Fruit fly (Drosophila melanogaster) whole organism, embryonic: ENCODE results near the gene CG12477.
A peak's percentile ranks its signal among the peaks of the same experiment; 100 is the strongest.

Experiments used
- Adf1 ChIP-seq: fragments of 200-800 bp; sonication (Bioruptor generic); IDR thresholded peaks from 2 replicates; pipeline ENCODE4 v1.3.6; 2022; ENCODE audit warnings: missing biosample characterization, missing genetic modification characterization
- BtbVII ChIP-seq: fragments of 200-800 bp; sonication (Bioruptor generic); optimal IDR thresholded peaks from 3 replicates; lab custom pipeline; 2017; ENCODE audit warnings: missing biosample characterization, mild to moderate bottlenecking, missing genetic modification characterization
- CG10147 ChIP-seq: fragments of 200-800 bp; sonication (Bioruptor generic); optimal IDR thresholded peaks from 2 replicates; lab custom pipeline; 2019; ENCODE audit warnings: missing biosample characterization, mild to moderate bottlenecking, missing genetic modification characterization, moderate library complexity
- CG10321 ChIP-seq: fragments of 200-800 bp; sonication (Bioruptor generic); IDR thresholded peaks from 2 replicates; pipeline ENCODE4 v1.3.6; 2022; ENCODE audit warnings: missing biosample characterization, missing genetic modification characterization
- CG11456 ChIP-seq: fragments of 200-800 bp; sonication (Bioruptor generic); IDR thresholded peaks from 3 replicates; pipeline ENCODE4 v1.3.6; 2022; ENCODE audit warnings: missing biosample characterization, missing genetic modification characterization
- CG11723 ChIP-seq: fragments of 200-800 bp; sonication (Bioruptor generic); optimal IDR thresholded peaks from 2 replicates; lab custom pipeline; 2017; ENCODE audit warnings: missing biosample characterization, mild to moderate bottlenecking, missing genetic modification characterization
- CG12769 ChIP-seq: fragments of 200-800 bp; sonication (Bioruptor generic); optimal IDR thresholded peaks from 2 replicates; lab custom pipeline; 2019; ENCODE audit warnings: missing biosample characterization, mild to moderate bottlenecking, missing genetic modification characterization, moderate library complexity
- CG15269 ChIP-seq: fragments of 200-800 bp; sonication (Bioruptor generic); optimal IDR thresholded peaks from 2 replicates; lab custom pipeline; 2018; ENCODE audit warnings: missing biosample characterization, mild to moderate bottlenecking, missing genetic modification characterization, moderate library complexity
- CG15514 ChIP-seq: fragments of 200-800 bp; sonication (Bioruptor generic); optimal IDR thresholded peaks from 3 replicates; lab custom pipeline; 2017; ENCODE audit warnings: missing biosample characterization, missing genetic modification characterization, mild to moderate bottlenecking, moderate library complexity, missing genetic modification reagents
- CG17829 ChIP-seq: fragments of 200-800 bp; optimal IDR thresholded peaks from 2 replicates; lab custom pipeline; 2019; ENCODE audit warnings: missing biosample characterization, mild to moderate bottlenecking, missing genetic modification characterization, moderate library complexity
- CG1792 ChIP-seq: fragments of 200-800 bp; sonication (Bioruptor generic); optimal IDR thresholded peaks from 2 replicates; lab custom pipeline; 2016; ENCODE audit warnings: missing biosample characterization, missing genetic modification characterization
- CG31388 ChIP-seq: fragments of 200-800 bp; sonication (Bioruptor generic); optimal IDR thresholded peaks from 2 replicates; lab custom pipeline; 2016; ENCODE audit warnings: missing biosample characterization, missing genetic modification characterization
- CG32532 ChIP-seq: fragments of 200-800 bp; sonication (Bioruptor generic); IDR thresholded peaks from 2 replicates; pipeline ENCODE4 v1.3.6; 2022; ENCODE audit warnings: missing biosample characterization, missing genetic modification characterization
- CG3726 ChIP-seq: fragments of 200-800 bp; sonication (Bioruptor generic); IDR thresholded peaks from 3 replicates; pipeline ENCODE4, ENCODE4 v1.3.6; 2022; ENCODE audit warnings: missing biosample characterization, missing genetic modification characterization
- CG3847 ChIP-seq: fragments of 200-800 bp; sonication (Bioruptor generic); IDR thresholded peaks from 2 replicates; pipeline ENCODE4 v1.3.6; 2022; ENCODE audit warnings: missing biosample characterization, missing genetic modification characterization
- CG4328 ChIP-seq: fragments of 200-800 bp; sonication (Bioruptor generic); optimal IDR thresholded peaks from 3 replicates; lab custom pipeline; 2017; ENCODE audit warnings: missing biosample characterization, missing genetic modification reagents, missing genetic modification characterization
- CG4820 ChIP-seq: fragments of 200-800 bp; sonication (Bioruptor generic); optimal IDR thresholded peaks from 3 replicates; lab custom pipeline; 2016; ENCODE audit warnings: missing biosample characterization, missing genetic modification characterization
- CG6175 ChIP-seq: fragments of 200-800 bp; sonication (Bioruptor generic); IDR thresholded peaks from 3 replicates; pipeline ENCODE4 v1.3.6; 2022; ENCODE audit warnings: missing biosample characterization, missing genetic modification characterization
- CG6791 ChIP-seq: fragments of 200-800 bp; sonication (Bioruptor generic); IDR thresholded peaks from 3 replicates; pipeline ENCODE4 v1.3.6; 2022; ENCODE audit warnings: missing biosample characterization, missing genetic modification characterization; ENCODE audit not compliant: partially characterized antibody
- CG7357 ChIP-seq: fragments of 200-800 bp; sonication (Bioruptor generic); IDR thresholded peaks from 3 replicates; pipeline ENCODE4 v1.3.6; 2022; ENCODE audit warnings: missing biosample characterization, missing genetic modification characterization
- Elba2 ChIP-seq: fragments of 200-800 bp; sonication (Bioruptor generic); optimal IDR thresholded peaks from 3 replicates; lab custom pipeline; 2016; ENCODE audit warnings: missing biosample characterization, missing genetic modification characterization
- Hr78 ChIP-seq, 2 experiments: fragments of 200-800 bp in 1 of 2; fragments of >200 bp in 1 of 2; sonication (Bioruptor generic) in 1 of 2; optimal IDR thresholded peaks; 2 replicates each; lab custom pipeline; 2017 to 2019; ENCODE audit warnings: missing biosample characterization in 2 of 2, missing genetic modification characterization in 2 of 2, mild to moderate bottlenecking in 1 of 2, moderate library complexity in 1 of 2
- Nf-YB ChIP-seq: fragments of 200-800 bp; sonication (Bioruptor generic); optimal IDR thresholded peaks from 3 replicates; lab custom pipeline; 2019; ENCODE audit warnings: missing biosample characterization, mild to moderate bottlenecking, missing genetic modification characterization, moderate library complexity
- Sry-δ ChIP-seq: fragments of 200-800 bp; sonication (Bioruptor generic); optimal IDR thresholded peaks from 2 replicates; lab custom pipeline; 2016; ENCODE audit warnings: missing biosample characterization, missing genetic modification characterization
- Taf1 ChIP-seq: fragments of 200-800 bp; sonication (Bioruptor generic); IDR thresholded peaks from 2 replicates; pipeline ENCODE4 v1.3.6; 2022; ENCODE audit warnings: missing biosample characterization, missing genetic modification characterization
- Tbp ChIP-seq: fragments of >200 bp; optimal IDR thresholded peaks from 2 replicates; lab custom pipeline; 2018; ENCODE audit warnings: missing biosample characterization, missing genetic modification characterization
- Trl ChIP-seq, 3 experiments: fragments of >200 bp in 2 of 3; fragments of 200-800 bp in 1 of 3; sonication (Bioruptor generic) in 1 of 3; optimal IDR thresholded peaks; 2 replicates in 1 of 3; 3 replicates in 2 of 3; lab custom pipeline; 2016 to 2017; ENCODE audit warnings: missing biosample characterization in 1 of 3, missing genetic modification characterization in 1 of 3
- Xbp1 ChIP-seq: fragments of 200-800 bp; sonication (Bioruptor generic); optimal IDR thresholded peaks from 3 replicates; lab custom pipeline; 2016; ENCODE audit warnings: missing biosample characterization, mild to moderate bottlenecking, missing genetic modification characterization
- chn ChIP-seq: fragments of 200-800 bp; sonication (Bioruptor generic); optimal IDR thresholded peaks from 2 replicates; lab custom pipeline; 2016; ENCODE audit warnings: missing biosample characterization, missing genetic modification characterization
- crol ChIP-seq: fragments of 200-800 bp; sonication (Bioruptor generic); IDR thresholded peaks from 2 replicates; pipeline ENCODE4 v1.3.6; 2022; ENCODE audit warnings: missing biosample characterization, missing genetic modification characterization
- dmrt11E ChIP-seq: fragments of 200-800 bp; sonication (Bioruptor generic); optimal IDR thresholded peaks from 3 replicates; lab custom pipeline; 2018; ENCODE audit warnings: missing biosample characterization, mild to moderate bottlenecking, missing genetic modification characterization, moderate library complexity
- eve ChIP-seq, 2 experiments: fragments of >200 bp; optimal IDR thresholded peaks; 2 replicates each; lab custom pipeline; 2017; ENCODE audit warnings: missing biosample characterization in 2 of 2, missing genetic modification characterization in 2 of 2
- fd96Cb ChIP-seq: fragments of 200-800 bp; sonication (Bioruptor generic); optimal IDR thresholded peaks from 2 replicates; lab custom pipeline; 2018; ENCODE audit warnings: missing biosample characterization, mild to moderate bottlenecking, missing genetic modification characterization, moderate library complexity
- grau ChIP-seq: fragments of 200-800 bp; optimal IDR thresholded peaks from 3 replicates; lab custom pipeline; 2019; ENCODE audit warnings: missing biosample characterization, mild to moderate bottlenecking, missing genetic modification characterization, moderate library complexity
- h ChIP-seq: fragments of >200 bp; optimal IDR thresholded peaks from 2 replicates; lab custom pipeline; 2017
- jing ChIP-seq: fragments of 200-800 bp; sonication (Bioruptor generic); optimal IDR thresholded peaks from 2 replicates; lab custom pipeline; 2018; ENCODE audit warnings: missing biosample characterization, mild to moderate bottlenecking, missing genetic modification characterization
- jumu ChIP-seq: fragments of 200-800 bp; sonication (Bioruptor generic); optimal IDR thresholded peaks from 3 replicates; lab custom pipeline; 2016; ENCODE audit warnings: missing biosample characterization, missing genetic modification characterization
- klu ChIP-seq: fragments of 200-800 bp; sonication (Bioruptor generic); IDR thresholded peaks from 2 replicates; pipeline ENCODE4 v1.3.6; 2022; ENCODE audit warnings: missing biosample characterization, missing genetic modification characterization
- nmo ChIP-seq: fragments of 200-800 bp; sonication (Bioruptor generic); optimal IDR thresholded peaks from 2 replicates; lab custom pipeline; 2018; ENCODE audit warnings: missing biosample characterization, mild to moderate bottlenecking, missing genetic modification characterization, moderate library complexity
- phol ChIP-seq: fragments of 200-800 bp; sonication (Bioruptor generic); optimal IDR thresholded peaks from 3 replicates; lab custom pipeline; 2018; ENCODE audit warnings: missing biosample characterization, mild to moderate bottlenecking, missing genetic modification characterization, moderate library complexity
- pros ChIP-seq: fragments of 200-800 bp; sonication (Bioruptor generic); optimal IDR thresholded peaks from 3 replicates; lab custom pipeline; 2019; ENCODE audit warnings: missing biosample characterization, mild to moderate bottlenecking, missing genetic modification characterization, moderate library complexity
- run ChIP-seq: fragments of 200-800 bp; sonication (Bioruptor generic); optimal IDR thresholded peaks from 3 replicates; lab custom pipeline; 2018; ENCODE audit warnings: missing biosample characterization, mild to moderate bottlenecking, missing genetic modification characterization
- scrt ChIP-seq: fragments of 200-800 bp; sonication (Bioruptor generic); optimal IDR thresholded peaks from 2 replicates; lab custom pipeline; 2018; ENCODE audit warnings: missing biosample characterization, mild to moderate bottlenecking, missing genetic modification characterization, moderate library complexity
- sisA ChIP-seq: fragments of 200-800 bp; sonication (Bioruptor generic); IDR thresholded peaks from 2 replicates; pipeline ENCODE4 v1.3.6; 2022; ENCODE audit warnings: missing biosample characterization, missing genetic modification characterization
- so ChIP-seq: fragments of 200-800 bp; sonication (Bioruptor generic); IDR thresholded peaks from 3 replicates; pipeline ENCODE4 v1.3.6; 2022; ENCODE audit warnings: missing biosample characterization, missing genetic modification characterization
- stwl ChIP-seq: fragments of 200-800 bp; sonication (Bioruptor generic); optimal IDR thresholded peaks from 3 replicates; lab custom pipeline; 2018; ENCODE audit warnings: missing biosample characterization, mild to moderate bottlenecking, missing genetic modification characterization, moderate library complexity
- unpg ChIP-seq: fragments of 200-800 bp; sonication (Bioruptor generic); optimal IDR thresholded peaks from 3 replicates; lab custom pipeline; 2018; ENCODE audit warnings: missing biosample characterization, mild to moderate bottlenecking, missing genetic modification characterization, moderate library complexity
- vnd ChIP-seq: fragments of 200-800 bp; sonication (Bioruptor generic); IDR thresholded peaks from 3 replicates; pipeline ENCODE4 v1.3.6; 2022; ENCODE audit warnings: missing biosample characterization, missing genetic modification characterization; ENCODE audit not compliant: partially characterized antibody
- yki ChIP-seq: fragments of >200 bp; optimal IDR thresholded peaks from 3 replicates; lab custom pipeline; 2018
- z ChIP-seq: fragments of 200-800 bp; sonication (Bioruptor generic); IDR thresholded peaks from 3 replicates; pipeline ENCODE4 v1.3.6; 2022; ENCODE audit warnings: missing biosample characterization, missing genetic modification characterization

The CG12477 gene

dm6 chr3L:18747953-18748756 lies 25.1 kb upstream of the CG12477 start, which contains the start of the genes Nufip and Atg3 (continued):
- TF ChIP-seq unpg (GFP tag; lab: Kevin White, UChicago) (no peak), crol (GFP tag; lab: Robert Waterston, UW) (no peak), BtbVII (GFP tag; lab: Kevin White, UChicago) (no peak), Sry-δ (GFP tag; lab: Kevin White, UChicago) (peak; percentile 70), CG3847 (GFP tag; lab: Robert Waterston, UW) (peak; percentile 45; the same call in 1 of the 2 replicates), Nf-YB (GFP tag; lab: Kevin White, UChicago) (no peak), CG1792 (GFP tag; lab: Kevin White, UChicago) (no peak), stwl (tag; lab: Kevin White, UChicago) (peak; percentile 83), klu (GFP tag; lab: Robert Waterston, UW) (no peak), phol (tag; lab: Kevin White, UChicago) (peak; percentile 56), h (lab: Kevin White, UChicago) (no peak), CG11723 (no peak), CG7357 (GFP tag; lab: Robert Waterston, UW) (no peak), CG15269 (tag; lab: Kevin White, UChicago) (peak; percentile 32), Taf1 (GFP tag; lab: Robert Waterston, UW) (no peak), jing (GFP tag; lab: Kevin White, UChicago) (no peak), chn (GFP tag; lab: Kevin White, UChicago) (peak; percentile 68), CG15514 (GFP tag; lab: Kevin White, UChicago) (peak; percentile 31), Tbp (GFP tag; lab: Kevin White, UChicago) (no peak), CG31388 (no peak), z (GFP tag; lab: Robert Waterston, UW) (no peak), CG4328 (GFP tag; lab: Kevin White, UChicago) (no peak), vnd (peak; percentile 53; the same call in 1 of the 3 replicates), grau (tag; lab: Kevin White, UChicago) (peak; percentile 58), CG6175 (GFP tag; lab: Robert Waterston, UW) (no peak), so (GFP tag; lab: Robert Waterston, UW) (no peak), yki (lab: Kevin White, UChicago) (no peak), CG32532 (GFP tag; lab: Robert Waterston, UW) (0 out of 2 replicates have a peak, but pooled peaks have one; percentile 19), CG4820 (GFP tag; lab: Kevin White, UChicago) (no peak), pros (GFP tag; lab: Kevin White, UChicago) (no peak), CG6791 (GFP tag; lab: Robert Waterston, UW) (peak; percentile 77), fd96Cb (no peak), nmo (GFP tag; lab: Kevin White, UChicago) (peak; percentile 73), dmrt11E (tag; lab: Kevin White, UChicago) (peak; percentile 38), Adf1 (GFP tag; lab: Robert Waterston, UW) (no peak), Xbp1 (GFP tag; lab: Kevin White, UChicago) (peak; percentile 38), jumu (GFP tag; lab: Kevin White, UChicago) (no peak), CG12769 (no peak), Hr78 (GFP tag; optimal IDR thresholded peaks at IDR 0.05; lab: Kevin White, UChicago) (no peak), Trl (optimal IDR thresholded peaks at IDR 0.05; lab: Kevin White, UChicago) (no peak), Trl (GFP tag; optimal IDR thresholded peaks at IDR 0.05; lab: Kevin White, UChicago) (no peak), sisA (GFP tag; lab: Robert Waterston, UW) (no peak), CG17829 (tag; lab: Kevin White, UChicago) (peak; percentile 51), Elba2 (GFP tag; lab: Kevin White, UChicago) (no peak), eve (GFP tag; optimal IDR thresholded peaks at IDR 0.05; lab: Kevin White, UChicago) (no peak), CG10147 (GFP tag; lab: Kevin White, UChicago) (no peak), CG10321 (GFP tag; lab: Robert Waterston, UW) (no peak), run (no peak), CG3726 (GFP tag; lab: Robert Waterston, UW) (no peak), CG11456 (GFP tag; lab: Robert Waterston, UW) (no peak), scrt (GFP tag; lab: Kevin White, UChicago) (no peak)
